Worm (Caenorhabditis elegans): ENCODE measurements around the gene Y54F10BM.12.

DNA sequence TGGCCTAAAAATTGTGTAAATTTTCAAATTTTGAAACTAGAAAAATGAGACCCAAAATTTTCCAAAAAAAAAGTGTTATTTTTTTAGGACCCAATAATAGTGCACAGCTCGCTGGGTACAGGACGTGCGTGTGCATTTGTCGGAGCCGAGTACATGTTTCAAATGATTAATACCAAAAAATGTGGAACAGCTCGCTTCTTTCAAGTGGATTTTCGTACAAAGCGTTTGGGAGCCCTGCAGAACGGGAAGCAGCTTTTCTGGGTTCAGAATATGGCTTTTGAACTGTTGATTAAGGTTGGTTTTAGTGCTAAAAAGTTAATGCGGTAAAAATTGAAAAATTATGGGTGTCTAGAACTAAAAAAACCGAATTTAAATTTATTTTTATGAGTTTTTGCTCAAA is 41.2 kb downstream of the Y54F10BM.12 start:
- TF ChIP-seq rcor-1 (GFP tag; IDR thresholded peaks at IDR 0.05) (no peak), sdz-38 (tag; optimal IDR thresholded peaks at IDR 0.05) (no peak), F39B2.1 (GFP tag; IDR thresholded peaks at IDR 0.05) (no peak), lin-35 (GFP tag; optimal IDR thresholded peaks at IDR 0.05) (no peak), fkh-3 (tag; optimal IDR thresholded peaks at IDR 0.05) (no peak), lsy-27 (tag; optimal IDR thresholded peaks at IDR 0.05; ENCODE audit: borderline replicate concordance, insufficient read depth) (no peak), lsl-1 (GFP tag; optimal IDR thresholded peaks at IDR 0.05) (no peak), F52B5.7 (tag; optimal IDR thresholded peaks at IDR 0.05) (no peak), snpc-4 (GFP tag; optimal IDR thresholded peaks at IDR 0.05) (no peak), snpc-4 (tag; optimal IDR thresholded peaks at IDR 0.05) (no peak), F33H1.4 (GFP tag; IDR thresholded peaks at IDR 0.05) (no peak), lin-54 (GFP tag; optimal IDR thresholded peaks at IDR 0.05) (no peak), die-1 (tag; optimal IDR thresholded peaks at IDR 0.05) (no peak), bed-2 (GFP tag; IDR thresholded peaks at IDR 0.05) (no peak)
